Worm (Caenorhabditis elegans) whole organism, L2 larva: ENCODE results near the gene far-1.
A peak's percentile ranks its signal among the peaks of the same experiment; 100 is the strongest.

Experiments
- C34F6.9 ChIP-seq: fragments of 150-350 bp; optimal IDR thresholded peaks from 2 replicates; lab custom pipeline; 2014; ENCODE audit warnings: missing biosample characterization, missing genetic modification characterization
- F13H6.1 ChIP-seq: sonication (generic microtip); optimal IDR thresholded peaks from 2 replicates; lab custom pipeline; 2016; ENCODE audit warnings: missing genetic modification characterization, missing compliant biosample characterization
- R02D3.7 ChIP-seq: fragments of 150-350 bp; optimal IDR thresholded peaks from 2 replicates; lab custom pipeline; 2014; ENCODE audit warnings: missing biosample characterization, missing genetic modification characterization
- Y55F3AM.14 ChIP-seq: fragments of 200-800 bp; sonication (Bioruptor generic); optimal IDR thresholded peaks from 2 replicates; lab custom pipeline; 2018; ENCODE audit warnings: mild to moderate bottlenecking, missing genetic modification characterization, missing compliant biosample characterization
- ZK546.5 ChIP-seq: sonication (generic microtip); optimal IDR thresholded peaks from 2 replicates; lab custom pipeline; 2017; ENCODE audit warnings: missing biosample characterization, missing genetic modification characterization
- ama-1 ChIP-seq: fragments of 150-350 bp; optimal IDR thresholded peaks from 2 replicates; lab custom pipeline; 2018; ENCODE audit warnings: inconsistent platforms
- blmp-1 ChIP-seq: sonication (generic microtip); optimal IDR thresholded peaks from 2 replicates; lab custom pipeline; 2017; ENCODE audit warnings: missing genetic modification characterization, mild to moderate bottlenecking, missing compliant biosample characterization, antibody characterized with exemption, moderate library complexity; ENCODE audit not compliant: insufficient read depth
- ceh-82 ChIP-seq: fragments of 150-350 bp; optimal IDR thresholded peaks from 2 replicates; lab custom pipeline; 2014; ENCODE audit warnings: missing biosample characterization, missing genetic modification characterization
- crh-2 ChIP-seq: sonication (generic microtip); optimal IDR thresholded peaks from 2 replicates; lab custom pipeline; 2017; ENCODE audit warnings: missing biosample characterization, missing genetic modification characterization
- egl-27 ChIP-seq: sonication (generic microtip); optimal IDR thresholded peaks from 3 replicates; lab custom pipeline; 2017; ENCODE audit warnings: missing biosample characterization, missing genetic modification reagents, missing genetic modification characterization
- elt-1 ChIP-seq: fragments of 150-350 bp; optimal IDR thresholded peaks from 2 replicates; lab custom pipeline; 2014; ENCODE audit warnings: missing biosample characterization, missing genetic modification characterization
- elt-3 ChIP-seq: sonication (generic microtip); optimal IDR thresholded peaks from 2 replicates; lab custom pipeline; 2017; ENCODE audit warnings: missing biosample characterization, missing genetic modification characterization
- fos-1 ChIP-seq: fragments of 150-350 bp; optimal IDR thresholded peaks from 2 replicates; lab custom pipeline; 2014; ENCODE audit warnings: missing biosample characterization, missing genetic modification characterization
- gmeb-1 ChIP-seq: fragments of 150-350 bp; optimal IDR thresholded peaks from 2 replicates; lab custom pipeline; 2014; ENCODE audit warnings: missing biosample characterization, missing genetic modification characterization
- lin-11 ChIP-seq: fragments of 150-350 bp; sonication (generic microtip); optimal IDR thresholded peaks from 2 replicates; lab custom pipeline; 2014; ENCODE audit warnings: missing biosample characterization, missing genetic modification characterization, inconsistent platforms, mixed read lengths
- lin-13 ChIP-seq: fragments of 150-350 bp; optimal IDR thresholded peaks from 2 replicates; lab custom pipeline; 2014; ENCODE audit warnings: missing biosample characterization, missing genetic modification reagents, missing genetic modification characterization
- lsy-2 ChIP-seq, 2 experiments: fragments of 150-350 bp in 1 of 2; sonication (generic microtip) in 1 of 2; optimal IDR thresholded peaks; 2 replicates each; lab custom pipeline; 2014 to 2017; ENCODE audit warnings: missing biosample characterization in 2 of 2, missing genetic modification characterization in 2 of 2
- mdl-1 ChIP-seq, 2 experiments: fragments of 150-350 bp in 1 of 2; sonication (generic microtip) in 1 of 2; optimal IDR thresholded peaks; 2 replicates each; lab custom pipeline; 2017; ENCODE audit warnings: missing biosample characterization in 2 of 2, missing genetic modification characterization in 2 of 2
- nhr-10 ChIP-seq: sonication (generic microtip); optimal IDR thresholded peaks from 2 replicates; lab custom pipeline; 2017; ENCODE audit warnings: missing biosample characterization, missing genetic modification characterization
- nhr-11 ChIP-seq: fragments of 150-350 bp; optimal IDR thresholded peaks from 2 replicates; lab custom pipeline; 2014; ENCODE audit warnings: missing biosample characterization, missing genetic modification characterization
- nhr-12 ChIP-seq: fragments of 150-350 bp; optimal IDR thresholded peaks from 2 replicates; lab custom pipeline; 2014; ENCODE audit warnings: missing biosample characterization, missing genetic modification characterization
- nhr-129 ChIP-seq: fragments of 150-350 bp; optimal IDR thresholded peaks from 2 replicates; lab custom pipeline; 2014; ENCODE audit warnings: missing biosample characterization, missing genetic modification characterization
- nhr-21 ChIP-seq: fragments of 150-350 bp; optimal IDR thresholded peaks from 2 replicates; lab custom pipeline; 2014; ENCODE audit warnings: missing biosample characterization, missing genetic modification characterization
- nhr-23 ChIP-seq: fragments of 150-350 bp; optimal IDR thresholded peaks from 2 replicates; lab custom pipeline; 2014; ENCODE audit warnings: missing biosample characterization, missing genetic modification reagents, missing genetic modification characterization
- nhr-237 ChIP-seq: fragments of 150-350 bp; optimal IDR thresholded peaks from 2 replicates; lab custom pipeline; 2014; ENCODE audit warnings: missing biosample characterization, missing genetic modification characterization
- nhr-25 ChIP-seq: fragments of 150-350 bp; sonication (generic microtip); optimal IDR thresholded peaks from 3 replicates; lab custom pipeline; 2014; ENCODE audit warnings: missing biosample characterization, missing genetic modification characterization
- nhr-6 ChIP-seq: fragments of 150-350 bp; optimal IDR thresholded peaks from 2 replicates; lab custom pipeline; 2014; ENCODE audit warnings: missing biosample characterization, missing genetic modification characterization
- nhr-77 ChIP-seq: fragments of 150-350 bp; optimal IDR thresholded peaks from 2 replicates; lab custom pipeline; 2014; ENCODE audit warnings: missing biosample characterization, missing genetic modification characterization
- peb-1 ChIP-seq: fragments of 150-350 bp; optimal IDR thresholded peaks from 2 replicates; lab custom pipeline; 2014; ENCODE audit warnings: missing biosample characterization, missing genetic modification characterization
- skn-1 ChIP-seq: sonication (generic microtip); optimal IDR thresholded peaks from 2 replicates; lab custom pipeline; 2017; ENCODE audit warnings: missing biosample characterization, missing genetic modification characterization
- sma-9 ChIP-seq, 2 experiments: fragments of 150-350 bp in 1 of 2; sonication (generic microtip) in 1 of 2; optimal IDR thresholded peaks; 2 replicates each; lab custom pipeline; 2014 to 2016; ENCODE audit warnings: missing genetic modification characterization in 2 of 2, mild to moderate bottlenecking in 1 of 2, missing biosample characterization in 1 of 2, missing compliant biosample characterization in 1 of 2, missing genetic modification reagents in 1 of 2, moderate library complexity in 1 of 2
- snpc-4 ChIP-seq: fragments of 150-350 bp; optimal IDR thresholded peaks from 2 replicates; lab custom pipeline; 2014; ENCODE audit warnings: missing biosample characterization, missing genetic modification characterization
- unc-39 ChIP-seq: fragments of 150-350 bp; optimal IDR thresholded peaks from 2 replicates; lab custom pipeline; 2014; ENCODE audit warnings: missing biosample characterization, missing genetic modification characterization
- unc-55 ChIP-seq: fragments of 150-350 bp; sonication (generic microtip); optimal IDR thresholded peaks from 3 replicates; lab custom pipeline; 2014; ENCODE audit warnings: missing biosample characterization, missing genetic modification reagents, missing genetic modification characterization
- unc-62 ChIP-seq: fragments of 150-350 bp; optimal IDR thresholded peaks from 2 replicates; lab custom pipeline; 2014; ENCODE audit warnings: missing biosample characterization, missing genetic modification reagents, missing genetic modification characterization
- zag-1 ChIP-seq: fragments of 150-350 bp; optimal IDR thresholded peaks from 2 replicates; lab custom pipeline; 2014; ENCODE audit warnings: missing biosample characterization, missing genetic modification characterization
- ztf-1 ChIP-seq: fragments of 200-800 bp; sonication (Bioruptor generic); conservative IDR thresholded peaks from 2 replicates; pipeline ENCODE4 v1.3.6; 2022; ENCODE audit warnings: missing genetic modification characterization, missing compliant biosample characterization
- ztf-11 ChIP-seq: sonication (generic microtip); optimal IDR thresholded peaks from 2 replicates; lab custom pipeline; 2017; ENCODE audit warnings: missing biosample characterization, missing genetic modification characterization
- ztf-4 ChIP-seq: fragments of 150-350 bp; optimal IDR thresholded peaks from 2 replicates; lab custom pipeline; 2014; ENCODE audit warnings: missing biosample characterization, missing genetic modification characterization

The far-1 gene

DNA sequence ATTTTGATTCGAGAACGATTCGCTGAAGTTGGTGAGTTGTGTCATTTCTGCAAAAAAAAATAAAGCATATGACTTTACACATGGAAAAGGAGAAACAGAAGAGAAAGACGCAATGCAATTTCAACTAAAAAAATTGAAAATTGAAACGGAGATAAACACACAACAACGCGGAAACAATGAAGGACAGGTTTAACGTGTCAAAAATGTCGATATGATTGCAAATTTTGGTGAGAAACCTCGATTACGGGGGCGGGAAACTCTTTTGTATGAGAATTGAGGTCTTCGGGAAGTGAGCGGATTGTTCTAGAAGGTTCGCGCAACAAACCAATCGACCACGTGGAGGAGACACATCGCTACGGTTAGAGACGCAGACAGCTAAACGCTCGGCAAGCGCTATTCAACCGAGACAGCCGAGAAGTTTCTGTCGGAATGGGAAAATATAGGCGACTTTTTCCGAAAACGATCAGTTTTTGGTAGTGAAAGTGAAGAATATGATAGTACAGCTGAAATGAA is 27.2 kb downstream of the far-1 start, which contains the start of gene R107.5 (continued):
- TF ChIP-seq blmp-1 (tag; lab: Kevin White, UChicago) (peak; percentile 90), unc-62 (GFP tag; lab: Kevin White, UChicago) (peak; percentile 73), nhr-23 (no peak), ztf-4 (tag; lab: Kevin White, UChicago) (peak; percentile 95), R02D3.7 (tag; lab: Kevin White, UChicago) (no peak), F13H6.1 (peak; percentile 95)

DNA sequence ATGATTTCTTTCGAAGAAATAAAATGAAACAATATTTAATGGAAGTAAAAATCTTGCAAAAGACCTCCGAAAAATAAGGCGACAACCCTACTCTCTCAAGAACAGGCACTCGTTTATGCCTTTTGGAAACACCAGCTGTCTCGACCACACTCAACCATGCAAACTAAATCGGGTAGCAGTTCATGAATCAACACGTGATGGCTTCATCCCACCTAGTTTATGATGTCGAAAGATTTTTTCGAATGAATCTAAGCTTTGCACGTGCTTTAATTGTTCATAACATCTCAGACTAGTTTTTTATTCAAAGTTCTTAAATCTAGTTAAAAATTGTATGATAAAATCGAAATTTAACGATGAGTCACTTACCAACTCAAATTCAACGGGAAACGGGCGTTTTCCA is 27.7 kb downstream of the far-1 start:
- no peak for TF ChIP-seq lin-13 (GFP tag; lab: Kevin White, UChicago)
- no peak for TF ChIP-seq blmp-1 (tag; lab: Kevin White, UChicago)
- TF ChIP-seq peb-1 = no peak
- no peak for TF ChIP-seq nhr-23
- no peak for TF ChIP-seq nhr-237 (tag; lab: Kevin White, UChicago)
- TF ChIP-seq nhr-12 (tag; lab: Kevin White, UChicago) = no peak
- TF ChIP-seq ama-1 = peak; percentile 77
- TF ChIP-seq nhr-25 (tag; lab: Kevin White, UChicago) = peak; percentile 7
- no peak for TF ChIP-seq nhr-129 (tag; lab: Kevin White, UChicago)

DNA sequence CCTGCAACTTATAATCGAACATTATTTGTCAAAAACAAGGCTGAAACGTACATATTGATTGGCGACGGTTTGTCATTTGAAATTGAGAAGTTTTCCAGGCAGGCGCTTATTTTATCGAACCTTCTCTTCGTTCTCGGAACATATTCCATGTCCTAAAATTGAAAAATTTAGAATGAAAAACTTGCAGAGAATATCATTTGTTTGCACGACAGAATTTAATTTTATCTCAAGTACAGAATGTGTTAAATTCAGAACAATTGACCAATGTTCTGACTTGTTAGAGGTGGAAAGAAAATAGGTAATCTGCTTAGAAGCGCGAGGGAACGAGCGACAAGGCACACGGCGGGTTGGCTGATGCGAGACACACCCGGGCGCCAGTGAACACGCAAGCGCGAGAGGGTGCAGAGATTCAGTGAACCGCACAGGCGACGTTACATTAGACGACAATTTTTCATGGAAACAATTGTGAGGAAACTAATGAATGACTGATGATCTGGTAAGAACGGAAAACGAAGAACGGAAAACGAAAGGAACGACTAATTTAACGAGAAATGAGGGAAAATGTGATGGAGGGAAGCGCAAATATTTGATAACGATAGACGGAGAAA is 28.5 kb downstream of the far-1 start:
- TF ChIP-seq ama-1 (peak; percentile 85), lin-11 (tag; lab: Kevin White, UChicago) (peak; percentile 75), nhr-129 (tag; lab: Kevin White, UChicago) (peak; percentile 74), zag-1 (tag; lab: Kevin White, UChicago) (peak; percentile 7), ztf-11 (tag; lab: Kevin White, UChicago) (no peak), unc-55 (GFP tag; lab: Kevin White, UChicago) (peak; percentile 54), Y55F3AM.14 (GFP tag; lab: Kevin White, UChicago) (no peak), sma-9 (GFP tag; optimal IDR thresholded peaks at IDR 0.05; lab: Kevin White, UChicago) (peak; percentile 38), sma-9 (tag; optimal IDR thresholded peaks at IDR 0.05; lab: Kevin White, UChicago) (no peak), snpc-4 (tag; lab: Kevin White, UChicago) (peak; percentile 22), mdl-1 (tag; optimal IDR thresholded peaks at IDR 0.05; lab: Kevin White, UChicago) (peak in 1 of 2 experiments; percentile 3), ztf-4 (tag; lab: Kevin White, UChicago) (peak; percentile 69), fos-1 (tag; lab: Kevin White, UChicago) (peak; percentile 38), elt-3 (tag; lab: Kevin White, UChicago) (no peak), lsy-2 (tag; optimal IDR thresholded peaks at IDR 0.05; lab: Kevin White, UChicago) (peak in 1 of 2 experiments; percentile 47), crh-2 (peak; percentile 56), gmeb-1 (tag; lab: Kevin White, UChicago) (peak; percentile 38), F13H6.1 (peak; percentile 37), nhr-6 (tag; lab: Kevin White, UChicago) (no peak)

DNA sequence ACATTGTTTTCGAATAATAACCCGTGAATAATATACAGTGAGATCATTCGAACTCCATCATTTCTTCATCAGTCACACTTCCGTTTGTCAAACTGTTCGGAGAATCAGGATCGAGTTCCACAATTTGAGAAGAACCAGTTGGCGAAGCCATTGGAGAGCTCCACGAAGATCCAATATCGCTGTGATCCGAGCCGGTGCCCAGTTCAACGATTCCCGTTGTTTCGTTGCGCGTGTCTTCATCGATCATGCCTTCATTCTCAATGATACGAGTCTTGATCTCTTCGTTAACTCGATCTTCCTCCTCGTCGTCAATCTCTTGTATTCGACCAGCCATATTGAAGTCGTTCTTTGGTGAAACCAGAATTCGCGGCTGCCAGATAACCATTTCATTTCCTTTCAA is 29.3 kb downstream of the far-1 start:
- no peak for TF ChIP-seq skn-1 (tag; lab: Kevin White, UChicago)
- TF ChIP-seq nhr-77 (tag; lab: Kevin White, UChicago) = no peak
- TF ChIP-seq nhr-129 (tag; lab: Kevin White, UChicago) = no peak
- TF ChIP-seq Y55F3AM.14 (GFP tag; lab: Kevin White, UChicago) = no peak
- TF ChIP-seq egl-27 (tag; lab: Kevin White, UChicago) = no peak
- no peak for TF ChIP-seq ZK546.5 (tag; lab: Kevin White, UChicago)
- no peak for TF ChIP-seq snpc-4 (tag; lab: Kevin White, UChicago)

DNA sequence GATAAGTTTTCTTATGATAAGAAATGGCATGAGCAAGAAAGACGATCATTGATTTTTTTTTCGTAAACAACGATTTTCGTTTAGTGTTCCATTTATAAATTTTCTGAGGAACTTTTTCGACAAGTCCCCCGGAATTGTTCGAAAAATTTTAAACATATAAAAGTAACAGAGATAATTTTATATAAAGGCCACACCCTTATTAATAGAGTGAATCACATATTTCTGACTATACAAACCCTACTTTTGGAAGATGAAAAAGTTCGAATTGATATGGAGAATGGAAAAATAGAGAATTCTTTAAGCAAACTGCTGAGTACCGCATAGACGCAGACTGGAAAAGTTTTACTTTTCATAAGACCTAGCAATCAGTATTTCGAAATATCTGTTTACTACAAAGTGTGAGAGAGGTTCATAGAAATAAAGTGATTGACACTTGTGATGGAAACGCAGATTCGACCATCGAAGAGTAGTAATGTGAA is 29.8 kb downstream of the far-1 start:
- TF ChIP-seq sma-9 (GFP tag; optimal IDR thresholded peaks at IDR 0.05; lab: Kevin White, UChicago) (peak; percentile 65), sma-9 (tag; optimal IDR thresholded peaks at IDR 0.05; lab: Kevin White, UChicago) (no peak), nhr-6 (tag; lab: Kevin White, UChicago) (peak; percentile 68), ama-1 (peak; percentile 99), snpc-4 (tag; lab: Kevin White, UChicago) (peak; percentile 43), nhr-12 (tag; lab: Kevin White, UChicago) (peak; percentile 58), crh-2 (peak; percentile 90), ztf-4 (tag; lab: Kevin White, UChicago) (peak; percentile 98), zag-1 (tag; lab: Kevin White, UChicago) (peak; percentile 31), unc-55 (GFP tag; lab: Kevin White, UChicago) (peak; percentile 60), lsy-2 (tag; optimal IDR thresholded peaks at IDR 0.05; lab: Kevin White, UChicago) (peak in 1 of 2 experiments; percentile 90), ztf-1 (GFP tag; lab: Robert Waterston, UW) (no peak), nhr-77 (tag; lab: Kevin White, UChicago) (no peak), elt-1 (tag; lab: Kevin White, UChicago) (no peak), ceh-82 (tag; lab: Kevin White, UChicago) (no peak), ztf-11 (tag; lab: Kevin White, UChicago) (no peak), elt-3 (tag; lab: Kevin White, UChicago) (no peak), fos-1 (tag; lab: Kevin White, UChicago) (peak; percentile 51), lin-13 (GFP tag; lab: Kevin White, UChicago) (peak; percentile 85), nhr-21 (peak; percentile 57), blmp-1 (tag; lab: Kevin White, UChicago) (no peak), nhr-10 (peak; percentile 13), F13H6.1 (peak; percentile 50), C34F6.9 (tag; lab: Kevin White, UChicago) (peak; percentile 95), nhr-129 (tag; lab: Kevin White, UChicago) (peak; percentile 96), unc-39 (tag; lab: Kevin White, UChicago) (no peak), gmeb-1 (tag; lab: Kevin White, UChicago) (peak; percentile 71), nhr-11 (tag; lab: Kevin White, UChicago) (peak; percentile 59)
